Worm (Caenorhabditis elegans) whole organism, L1 larva: ENCODE measurements around the gene srz-66.

Experiments used
- dpl-1 ChIP-seq, 3 experiments: fragments of 150-350 bp in 2 of 3; sonication (generic microtip) in 1 of 3; optimal IDR thresholded peaks; 2 replicates each; lab custom pipeline; 2014 to 2017; ENCODE audit warnings: missing biosample characterization in 3 of 3, missing genetic modification characterization in 3 of 3, missing genetic modification reagents in 3 of 3
- efl-1 ChIP-seq, 4 experiments: fragments of 150-350 bp; optimal IDR thresholded peaks in 3 of 4; peaks in 1 of 4; 1 replicate in 1 of 4; 2 replicates in 3 of 4; lab custom pipeline; 2014; ENCODE audit warnings: missing biosample characterization in 2 of 4, missing genetic modification characterization in 2 of 4, missing genetic modification reagents in 2 of 4
- egl-27 ChIP-seq, 2 experiments: fragments of 150-350 bp in 1 of 2; sonication (generic microtip); optimal IDR thresholded peaks; 3 replicates each; lab custom pipeline; 2017 to 2018; ENCODE audit warnings: missing biosample characterization in 2 of 2, missing genetic modification characterization in 2 of 2, missing genetic modification reagents in 2 of 2
- elt-2 ChIP-seq: sonication (generic microtip); optimal IDR thresholded peaks from 2 replicates; lab custom pipeline; 2016; ENCODE audit warnings: missing genetic modification characterization, mild to moderate bottlenecking, inconsistent platforms, missing compliant biosample characterization, missing genetic modification reagents
- jun-1 ChIP-seq: fragments of 150-350 bp; optimal IDR thresholded peaks from 2 replicates; lab custom pipeline; 2014; ENCODE audit warnings: missing biosample characterization, missing genetic modification reagents, missing genetic modification characterization
- lin-39 ChIP-seq: fragments of 150-350 bp; optimal IDR thresholded peaks from 2 replicates; lab custom pipeline; 2014; ENCODE audit warnings: missing biosample characterization, missing genetic modification reagents, missing genetic modification characterization
- mdl-1 ChIP-seq, 2 experiments: fragments of 150-350 bp; optimal IDR thresholded peaks; 2 replicates each; lab custom pipeline; 2014 to 2017; ENCODE audit warnings: missing biosample characterization in 2 of 2, missing genetic modification characterization in 2 of 2, inconsistent platforms in 1 of 2
- nhr-11 ChIP-seq: fragments of 150-350 bp; optimal IDR thresholded peaks from 2 replicates; lab custom pipeline; 2014; ENCODE audit warnings: missing biosample characterization, missing genetic modification characterization
- nhr-12 ChIP-seq: sonication (generic microtip); optimal IDR thresholded peaks from 2 replicates; lab custom pipeline; 2017; ENCODE audit warnings: missing biosample characterization, missing genetic modification characterization
- snpc-4 ChIP-seq: fragments of 150-350 bp; optimal IDR thresholded peaks from 2 replicates; lab custom pipeline; 2014; ENCODE audit warnings: missing biosample characterization, missing genetic modification characterization
- sox-4 ChIP-seq: sonication (generic microtip); optimal IDR thresholded peaks from 2 replicates; lab custom pipeline; 2016; ENCODE audit warnings: missing genetic modification characterization, missing compliant biosample characterization
- unc-62 ChIP-seq: fragments of 150-350 bp; optimal IDR thresholded peaks from 2 replicates; lab custom pipeline; 2014; ENCODE audit warnings: missing biosample characterization, missing genetic modification reagents, missing genetic modification characterization
- ztf-4 ChIP-seq: fragments of 150-350 bp; optimal IDR thresholded peaks from 2 replicates; lab custom pipeline; 2014; ENCODE audit warnings: missing biosample characterization, missing genetic modification characterization

- TF ChIP-seq sox-4 (tag; lab: Kevin White, UChicago) (no peak), nhr-11 (tag; lab: Kevin White, UChicago) (no peak), snpc-4 (tag; lab: Kevin White, UChicago) (no peak), dpl-1 (GFP tag; optimal IDR thresholded peaks at IDR 0.05; lab: Kevin White, UChicago) (no peak), mdl-1 (tag; optimal IDR thresholded peaks at IDR 0.05; lab: Kevin White, UChicago) (no peak), efl-1 (optimal IDR thresholded peaks at IDR 0.05; lab: Kevin White, UChicago) (no peak), efl-1 (GFP tag; optimal IDR thresholded peaks at IDR 0.05 in 1 of 2; lab: Kevin White, UChicago) (no peak), ztf-4 (tag; lab: Kevin White, UChicago) (no peak), jun-1 (no peak), unc-62 (GFP tag; lab: Kevin White, UChicago) (no peak), elt-2 (tag; lab: Kevin White, UChicago) (no peak), lin-39 (tag; lab: Kevin White, UChicago) (no peak), egl-27 (tag; optimal IDR thresholded peaks at IDR 0.05; lab: Kevin White, UChicago) (no peak), nhr-12 (no peak)
Observed at ce11 chrV:17167457-17167856, at the start of gene srz-66.
